Worm (Caenorhabditis elegans) whole organism, L3 larva: Measurements from ENCODE around the gene vit-2.

Source experiments
- R02D3.7 ChIP-seq: fragments of 150-350 bp; optimal IDR thresholded peaks from 2 replicates; lab custom pipeline; 2014; ENCODE audit warnings: missing biosample characterization, missing genetic modification characterization
- ZK546.5 ChIP-seq: sonication (generic microtip); optimal IDR thresholded peaks from 2 replicates; lab custom pipeline; 2017; ENCODE audit warnings: missing biosample characterization, missing genetic modification characterization
- aly-2 ChIP-seq: fragments of 150-350 bp; optimal IDR thresholded peaks from 2 replicates; lab custom pipeline; 2014; ENCODE audit warnings: missing biosample characterization, missing genetic modification characterization
- ama-1 ChIP-seq: fragments of 150-350 bp; optimal IDR thresholded peaks from 2 replicates; lab custom pipeline; 2018
- ceh-16 ChIP-seq: sonication (generic microtip); optimal IDR thresholded peaks from 2 replicates; lab custom pipeline; 2017; ENCODE audit warnings: missing biosample characterization, missing genetic modification characterization
- ceh-28 ChIP-seq: fragments of 150-350 bp; optimal IDR thresholded peaks from 2 replicates; lab custom pipeline; 2014; ENCODE audit warnings: missing biosample characterization, missing genetic modification reagents, missing genetic modification characterization
- ceh-82 ChIP-seq: fragments of 150-350 bp; optimal IDR thresholded peaks from 2 replicates; lab custom pipeline; 2014; ENCODE audit warnings: missing biosample characterization, missing genetic modification characterization
- ceh-9 ChIP-seq: sonication (generic microtip); optimal IDR thresholded peaks from 2 replicates; lab custom pipeline; 2018; ENCODE audit warnings: missing biosample characterization, missing genetic modification characterization
- daf-12 ChIP-seq: fragments of 150-350 bp; optimal IDR thresholded peaks from 2 replicates; lab custom pipeline; 2014; ENCODE audit warnings: missing biosample characterization, missing genetic modification reagents, missing genetic modification characterization
- egl-27 ChIP-seq: sonication (generic microtip); optimal IDR thresholded peaks from 4 replicates; lab custom pipeline; 2017; ENCODE audit warnings: missing biosample characterization, missing genetic modification reagents, missing genetic modification characterization
- egl-5 ChIP-seq: fragments of 150-350 bp; optimal IDR thresholded peaks from 2 replicates; lab custom pipeline; 2017; ENCODE audit warnings: missing biosample characterization, missing genetic modification reagents, missing genetic modification characterization, inconsistent platforms
- elt-1 ChIP-seq: fragments of 150-350 bp; optimal IDR thresholded peaks from 2 replicates; lab custom pipeline; 2014; ENCODE audit warnings: missing biosample characterization, missing genetic modification characterization
- elt-2 ChIP-seq: sonication (generic microtip); optimal IDR thresholded peaks from 2 replicates; lab custom pipeline; 2016; ENCODE audit warnings: missing genetic modification reagents, mild to moderate bottlenecking, missing genetic modification characterization, missing compliant biosample characterization
- elt-3 ChIP-seq, 3 experiments: fragments of 150-350 bp in 1 of 3; sonication (generic microtip) in 2 of 3; optimal IDR thresholded peaks; 2 replicates in 2 of 3; 4 replicates in 1 of 3; lab custom pipeline; 2014 to 2017; ENCODE audit warnings: missing biosample characterization in 3 of 3, missing genetic modification characterization in 3 of 3
- eor-1 ChIP-seq, 2 experiments: fragments of 150-350 bp; optimal IDR thresholded peaks; 2 replicates each; lab custom pipeline; 2014 to 2018; ENCODE audit warnings: missing biosample characterization in 2 of 2, missing genetic modification characterization in 2 of 2
- fkh-10 ChIP-seq: sonication (generic microtip); optimal IDR thresholded peaks from 2 replicates; lab custom pipeline; 2017; ENCODE audit warnings: missing biosample characterization, missing genetic modification reagents, missing genetic modification characterization
- fkh-2 ChIP-seq: fragments of 150-350 bp; optimal IDR thresholded peaks from 2 replicates; lab custom pipeline; 2014; ENCODE audit warnings: missing biosample characterization, missing genetic modification reagents, missing genetic modification characterization
- fos-1 ChIP-seq: fragments of 150-350 bp; optimal IDR thresholded peaks from 2 replicates; lab custom pipeline; 2014; ENCODE audit warnings: missing biosample characterization, missing genetic modification characterization
- hmg-11 ChIP-seq: sonication (generic microtip); optimal IDR thresholded peaks from 2 replicates; lab custom pipeline; 2016; ENCODE audit warnings: missing genetic modification characterization, missing compliant biosample characterization
- jun-1 ChIP-seq: fragments of 150-350 bp; optimal IDR thresholded peaks from 2 replicates; lab custom pipeline; 2014; ENCODE audit warnings: missing biosample characterization, missing genetic modification reagents, missing genetic modification characterization
- lin-15B ChIP-seq: fragments of 150-350 bp; optimal IDR thresholded peaks from 2 replicates; lab custom pipeline; 2014; ENCODE audit warnings: missing biosample characterization, missing genetic modification characterization
- lin-39 ChIP-seq: fragments of 150-350 bp; optimal IDR thresholded peaks from 2 replicates; lab custom pipeline; 2018; ENCODE audit warnings: missing biosample characterization, missing genetic modification reagents, missing genetic modification characterization
- lsy-12 ChIP-seq: sonication (generic microtip); optimal IDR thresholded peaks from 2 replicates; lab custom pipeline; 2016; ENCODE audit warnings: mild to moderate bottlenecking, missing genetic modification characterization, missing compliant biosample characterization
- mdl-1 ChIP-seq: fragments of 150-350 bp; optimal IDR thresholded peaks from 2 replicates; lab custom pipeline; 2014; ENCODE audit warnings: missing biosample characterization, missing genetic modification characterization
- mml-1 ChIP-seq: fragments of 150-350 bp; sonication (generic microtip); optimal IDR thresholded peaks from 3 replicates; lab custom pipeline; 2014; ENCODE audit warnings: missing biosample characterization, missing genetic modification characterization
- nfya-1 ChIP-seq: sonication (generic microtip); optimal IDR thresholded peaks from 2 replicates; lab custom pipeline; 2017; ENCODE audit warnings: missing genetic modification characterization, mild to moderate bottlenecking, missing compliant biosample characterization, antibody characterized with exemption, moderate library complexity; ENCODE audit not compliant: insufficient read depth
- nhr-11 ChIP-seq: fragments of 150-350 bp; optimal IDR thresholded peaks from 2 replicates; lab custom pipeline; 2014; ENCODE audit warnings: missing biosample characterization, missing genetic modification characterization
- nhr-12 ChIP-seq: fragments of 150-350 bp; optimal IDR thresholded peaks from 2 replicates; lab custom pipeline; 2014; ENCODE audit warnings: missing biosample characterization, missing genetic modification characterization
- nhr-23 ChIP-seq: fragments of 150-350 bp; optimal IDR thresholded peaks from 2 replicates; lab custom pipeline; 2014; ENCODE audit warnings: missing biosample characterization, missing genetic modification reagents, missing genetic modification characterization
- nhr-237 ChIP-seq: fragments of 150-350 bp; optimal IDR thresholded peaks from 2 replicates; lab custom pipeline; 2014; ENCODE audit warnings: missing biosample characterization, missing genetic modification characterization
- nhr-25 ChIP-seq: sonication (generic microtip); optimal IDR thresholded peaks from 2 replicates; lab custom pipeline; 2017; ENCODE audit warnings: missing biosample characterization, missing genetic modification characterization
- nhr-28 ChIP-seq: fragments of 150-350 bp; optimal IDR thresholded peaks from 2 replicates; lab custom pipeline; 2014; ENCODE audit warnings: missing biosample characterization, missing genetic modification characterization
- nhr-43 ChIP-seq: sonication (generic microtip); optimal IDR thresholded peaks from 2 replicates; lab custom pipeline; 2016; ENCODE audit warnings: mild to moderate bottlenecking, missing genetic modification characterization, missing compliant biosample characterization; ENCODE audit not compliant: poor library complexity, severe bottlenecking
- nhr-67 ChIP-seq: fragments of 150-350 bp; optimal IDR thresholded peaks from 2 replicates; lab custom pipeline; 2014; ENCODE audit warnings: missing biosample characterization, missing genetic modification characterization
- nhr-76 ChIP-seq: fragments of 150-350 bp; sonication (generic microtip); optimal IDR thresholded peaks from 5 replicates; lab custom pipeline; 2014; ENCODE audit warnings: missing biosample characterization, missing genetic modification characterization
- nhr-77 ChIP-seq: fragments of 150-350 bp; optimal IDR thresholded peaks from 2 replicates; lab custom pipeline; 2014; ENCODE audit warnings: missing biosample characterization, missing genetic modification characterization
- pha-4 ChIP-seq: fragments of 150-350 bp; optimal IDR thresholded peaks from 2 replicates; lab custom pipeline; 2014; ENCODE audit warnings: missing biosample characterization, missing genetic modification reagents, missing genetic modification characterization
- pqm-1 ChIP-seq: fragments of 150-350 bp; optimal IDR thresholded peaks from 2 replicates; lab custom pipeline; 2017; ENCODE audit warnings: missing biosample characterization, missing genetic modification characterization, inconsistent platforms
- sea-2 ChIP-seq: fragments of 150-350 bp; sonication (generic microtip); optimal IDR thresholded peaks from 4 replicates; lab custom pipeline; 2014; ENCODE audit warnings: missing biosample characterization, missing genetic modification reagents, missing genetic modification characterization
- skn-1 ChIP-seq: fragments of 150-350 bp; optimal IDR thresholded peaks from 2 replicates; lab custom pipeline; 2014; ENCODE audit warnings: missing biosample characterization, missing genetic modification characterization
- snpc-4 ChIP-seq: fragments of 150-350 bp; optimal IDR thresholded peaks from 2 replicates; lab custom pipeline; 2014; ENCODE audit warnings: missing biosample characterization, missing genetic modification characterization
- tbx-2 ChIP-seq: sonication (generic microtip); optimal IDR thresholded peaks from 2 replicates; lab custom pipeline; 2016; ENCODE audit warnings: mild to moderate bottlenecking, missing genetic modification characterization, missing compliant biosample characterization
- unc-39 ChIP-seq: sonication (generic microtip); optimal IDR thresholded peaks from 4 replicates; lab custom pipeline; 2017; ENCODE audit warnings: missing biosample characterization, missing genetic modification characterization
- unc-62 ChIP-seq: fragments of 150-350 bp; sonication (generic microtip); optimal IDR thresholded peaks from 4 replicates; lab custom pipeline; 2014; ENCODE audit warnings: missing biosample characterization, missing genetic modification reagents, missing genetic modification characterization
- zag-1 ChIP-seq: fragments of 150-350 bp; optimal IDR thresholded peaks from 2 replicates; lab custom pipeline; 2014; ENCODE audit warnings: missing biosample characterization, missing genetic modification characterization
- ztf-11 ChIP-seq: fragments of 150-350 bp; optimal IDR thresholded peaks from 2 replicates; lab custom pipeline; 2014; ENCODE audit warnings: missing biosample characterization, missing genetic modification characterization
- ztf-4 ChIP-seq: fragments of 150-350 bp; optimal IDR thresholded peaks from 2 replicates; lab custom pipeline; 2014; ENCODE audit warnings: missing biosample characterization, missing genetic modification characterization

vit-2 gene

DNA sequence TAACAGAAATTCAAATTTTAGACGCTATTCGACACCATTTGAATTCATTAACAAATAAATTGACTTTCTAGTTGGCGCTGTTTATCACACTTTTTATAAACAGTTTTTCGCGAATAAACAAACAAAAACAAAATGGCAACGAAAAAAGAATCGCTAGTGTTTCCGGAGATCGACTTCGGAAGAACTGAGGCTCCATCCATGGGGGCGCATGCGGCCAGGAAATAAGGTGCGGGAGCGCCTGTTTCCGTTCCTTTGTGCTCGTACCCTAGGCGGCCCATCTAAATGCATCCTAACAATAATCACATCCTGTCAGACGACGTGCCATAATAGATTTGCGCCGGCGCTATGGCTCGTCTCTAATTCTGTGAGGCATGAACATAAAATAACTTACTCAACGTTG lies 16.8 kb upstream of the vit-2 start:
- TF ChIP-seq snpc-4 (tag; lab: Kevin White, UChicago) = no peak
- TF ChIP-seq ztf-4 = no peak
- TF ChIP-seq nhr-67 (tag; lab: Kevin White, UChicago) = no peak
- TF ChIP-seq daf-12 = no peak
- TF ChIP-seq pqm-1 (tag; lab: Kevin White, UChicago) = no peak
- no peak for TF ChIP-seq elt-1 (tag; lab: Kevin White, UChicago)
- TF ChIP-seq elt-2 = no peak
- TF ChIP-seq lin-15B (tag; lab: Kevin White, UChicago) = no peak
- TF ChIP-seq ceh-28 (tag; lab: Kevin White, UChicago) = no peak
- TF ChIP-seq ztf-11 (tag; lab: Kevin White, UChicago) = no peak
- no peak for TF ChIP-seq sea-2
- no peak for TF ChIP-seq nhr-237 (tag; lab: Kevin White, UChicago)
- no peak for TF ChIP-seq fos-1 (tag; lab: Kevin White, UChicago)
- no peak for TF ChIP-seq unc-62 (GFP tag; lab: Kevin White, UChicago)
- no peak for TF ChIP-seq unc-39
- TF ChIP-seq mml-1 (tag; lab: Kevin White, UChicago) = no peak

DNA sequence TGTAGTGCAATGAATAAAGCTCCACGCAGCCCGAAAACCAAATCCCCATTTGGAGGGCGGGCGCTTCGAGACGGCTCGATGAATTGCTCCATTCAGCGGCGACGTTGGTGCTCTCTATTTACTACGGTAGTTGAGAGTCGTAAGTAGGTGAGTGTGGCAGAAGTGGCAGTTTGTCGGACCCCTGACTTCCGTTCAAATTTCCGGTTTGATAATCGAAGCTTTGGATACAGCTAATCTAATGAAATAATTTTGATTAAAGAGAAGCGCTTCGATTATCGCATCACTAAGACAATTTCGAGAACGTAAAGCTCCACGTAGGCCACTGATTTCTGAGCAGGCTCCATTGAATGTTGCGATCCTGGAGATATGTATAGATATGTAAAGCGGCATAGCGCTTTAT lies 16.3 kb upstream of the vit-2 start, which contains the start of gene ets-5:
Gene ets-5, minus strand, starts transcription at position 32 of the 400 bp plus-strand sequence.
- no peak for TF ChIP-seq elt-2
- TF ChIP-seq nhr-12 (tag; lab: Kevin White, UChicago) = no peak
- no peak for TF ChIP-seq nfya-1 (tag; lab: Kevin White, UChicago)
- TF ChIP-seq hmg-11 (tag; lab: Kevin White, UChicago) = no peak
- TF ChIP-seq, all 47 proteins: peak for 0

DNA sequence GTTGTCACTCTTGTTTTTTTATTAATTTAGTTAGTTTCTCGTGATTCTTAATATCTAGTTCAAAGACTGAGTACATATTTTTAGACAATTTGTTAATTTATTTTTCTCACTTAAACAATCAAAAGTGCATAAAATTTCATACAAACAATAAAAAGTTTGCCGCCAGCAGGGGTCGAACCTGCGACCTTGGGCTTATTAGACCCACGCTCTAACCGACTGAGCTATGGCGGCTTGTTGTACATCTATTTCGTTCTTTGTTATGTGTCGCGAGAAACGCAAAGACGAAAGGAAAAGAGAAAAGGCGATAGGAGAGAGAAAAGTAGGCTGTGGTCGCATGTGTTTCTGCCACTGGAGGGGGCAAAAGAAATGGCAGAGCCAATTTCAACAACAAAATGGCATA lies 15.4 kb upstream of the vit-2 start:
- peak; percentile 86 for TF ChIP-seq nhr-43 (tag; lab: Kevin White, UChicago)
- no peak for TF ChIP-seq ceh-9 (tag; lab: Kevin White, UChicago)
- TF ChIP-seq hmg-11 (tag; lab: Kevin White, UChicago) = peak; percentile 89
- TF ChIP-seq nfya-1 (tag; lab: Kevin White, UChicago) = peak; percentile 80
- no peak for TF ChIP-seq ceh-16 (tag; lab: Kevin White, UChicago)
- TF ChIP-seq mml-1 (tag; lab: Kevin White, UChicago) = peak; percentile 10
- peak; percentile 17 for TF ChIP-seq unc-62 (GFP tag; lab: Kevin White, UChicago)
- TF ChIP-seq nhr-67 (tag; lab: Kevin White, UChicago) = no peak
- TF ChIP-seq elt-2 = peak; percentile 78
- peak; percentile 26 for TF ChIP-seq snpc-4 (tag; lab: Kevin White, UChicago)
- TF ChIP-seq skn-1 (tag; lab: Kevin White, UChicago) = peak; percentile 52
- TF ChIP-seq aly-2 (tag; lab: Kevin White, UChicago) = peak; percentile 16
- peak; percentile 29 for TF ChIP-seq fos-1 (tag; lab: Kevin White, UChicago)
- peak; percentile 39 for TF ChIP-seq R02D3.7 (tag; lab: Kevin White, UChicago)
- TF ChIP-seq nhr-237 (tag; lab: Kevin White, UChicago) = no peak
- peak; percentile 67 for TF ChIP-seq nhr-77 (tag; lab: Kevin White, UChicago)
- TF ChIP-seq pha-4 (tag; lab: Kevin White, UChicago) = peak; percentile 75
- TF ChIP-seq lin-39 = peak; percentile 84
- TF ChIP-seq daf-12 = no peak
- TF ChIP-seq mdl-1 (tag; lab: Kevin White, UChicago) = no peak
- TF ChIP-seq ZK546.5 (tag; lab: Kevin White, UChicago) = no peak
- TF ChIP-seq lsy-12 (tag; lab: Kevin White, UChicago) = peak; percentile 86
- peak; percentile 28 for TF ChIP-seq ceh-28 (tag; lab: Kevin White, UChicago)
- no peak for TF ChIP-seq ama-1 (lab: Kevin White, UChicago)
- peak; percentile 45 for TF ChIP-seq nhr-23
- peak in 1 of 3 experiments; percentile 40 for TF ChIP-seq elt-3 (tag; optimal IDR thresholded peaks at IDR 0.05; lab: Kevin White, UChicago)
- TF ChIP-seq fkh-2 = no peak
- no peak for TF ChIP-seq ztf-4
- TF ChIP-seq egl-27 = peak; percentile 85
- peak; percentile 61 for TF ChIP-seq unc-39
- no peak for TF ChIP-seq pqm-1 (tag; lab: Kevin White, UChicago)
- TF ChIP-seq ceh-82 (tag; lab: Kevin White, UChicago) = peak; percentile 36
- TF ChIP-seq nhr-28 = no peak
- peak; percentile 26 for TF ChIP-seq lin-15B (tag; lab: Kevin White, UChicago)
- peak; percentile 72 for TF ChIP-seq nhr-11 (tag; lab: Kevin White, UChicago)
- TF ChIP-seq sea-2 = peak; percentile 3
- peak; percentile 57 for TF ChIP-seq egl-5 (tag; lab: Kevin White, UChicago)
- peak; percentile 60 for TF ChIP-seq nhr-25 (tag; lab: Kevin White, UChicago)
- TF ChIP-seq ztf-11 (tag; lab: Kevin White, UChicago) = peak; percentile 48
- TF ChIP-seq jun-1 (tag; lab: Kevin White, UChicago) = peak; percentile 64
- peak; percentile 84 for TF ChIP-seq tbx-2 (tag; lab: Kevin White, UChicago)
- TF ChIP-seq nhr-12 (tag; lab: Kevin White, UChicago) = no peak
- TF ChIP-seq nhr-76 (tag; lab: Kevin White, UChicago) = peak; percentile 23
- TF ChIP-seq elt-1 (tag; lab: Kevin White, UChicago) = no peak
- TF ChIP-seq zag-1 = no peak
- no peak for TF ChIP-seq fkh-10 (GFP tag; lab: Kevin White, UChicago)
- TF ChIP-seq eor-1 (tag; optimal IDR thresholded peaks at IDR 0.05; lab: Kevin White, UChicago) = peak in 1 of 2 experiments; percentile 37
- TF ChIP-seq, all 47 proteins: peak for 31
